Worm (Caenorhabditis elegans): Measurements from ENCODE around the gene efr-3.

Gene efr-3

ce11 chrII:6348360-6348759, 27.4 kb upstream of the efr-3 start (continued):
- TF ChIP-seq madf-2 (tag; optimal IDR thresholded peaks at IDR 0.05): no peak
- no peak for TF ChIP-seq elt-2 (tag; optimal IDR thresholded peaks at IDR 0.05)
- TF ChIP-seq pqm-1 (tag; optimal IDR thresholded peaks at IDR 0.05): peak; percentile 34
- no peak for TF ChIP-seq sox-2 (GFP tag; IDR thresholded peaks at IDR 0.05)
- no peak for TF ChIP-seq gmeb-2 (tag; optimal IDR thresholded peaks at IDR 0.05)
- TF ChIP-seq zip-5 (tag; optimal IDR thresholded peaks at IDR 0.05): no peak
- peak; percentile 71 for TF ChIP-seq tbx-2 (tag; optimal IDR thresholded peaks at IDR 0.05)
- TF ChIP-seq tbx-7 (tag; optimal IDR thresholded peaks at IDR 0.05): no peak
- TF ChIP-seq hlh-15 (tag; optimal IDR thresholded peaks at IDR 0.05): no peak
- no peak for TF ChIP-seq ahr-1 (tag; optimal IDR thresholded peaks at IDR 0.05)
- peak; percentile 63 for TF ChIP-seq ceh-34 (tag; optimal IDR thresholded peaks at IDR 0.05)
- peak; percentile 74 for TF ChIP-seq ref-2 (tag; optimal IDR thresholded peaks at IDR 0.05)
- peak; percentile 36 for TF ChIP-seq hlh-8 (tag; optimal IDR thresholded peaks at IDR 0.05)
- peak; percentile 99 for TF ChIP-seq hlh-30 (tag; optimal IDR thresholded peaks at IDR 0.05; ENCODE audit: insufficient read depth)
- no peak for TF ChIP-seq ceh-19 (GFP tag; optimal IDR thresholded peaks at IDR 0.05)
- TF ChIP-seq dve-1 (tag; optimal IDR thresholded peaks at IDR 0.05): peak; percentile 42
- no peak for TF ChIP-seq sdc-2 (tag; optimal IDR thresholded peaks at IDR 0.05)
- TF ChIP-seq K02D7.2 (tag; optimal IDR thresholded peaks at IDR 0.05): no peak

- peak; percentile 89 for TF ChIP-seq hlh-30 (tag; optimal IDR thresholded peaks at IDR 0.05; ENCODE audit: insufficient read depth)
- no peak for TF ChIP-seq F13H6.1 (tag; optimal IDR thresholded peaks at IDR 0.05)
- peak; percentile 39 for TF ChIP-seq nfya-1 (tag; optimal IDR thresholded peaks at IDR 0.05)
- no peak for TF ChIP-seq ceh-14 (tag; optimal IDR thresholded peaks at IDR 0.05)
- TF ChIP-seq C38D4.7 (GFP tag; optimal IDR thresholded peaks at IDR 0.05): no peak
- TF ChIP-seq dve-1 (tag; optimal IDR thresholded peaks at IDR 0.05): no peak
- TF ChIP-seq ceh-18 (tag; optimal IDR thresholded peaks at IDR 0.05): peak; percentile 24
- TF ChIP-seq pax-1 (tag; optimal IDR thresholded peaks at IDR 0.05): peak; percentile 33
- TF ChIP-seq madf-2 (tag; optimal IDR thresholded peaks at IDR 0.05): peak; percentile 43
- 0 out of 2 replicates have a peak, but pooled peaks have one; percentile 31 for TF ChIP-seq unc-3 (GFP tag; conservative IDR thresholded peaks at IDR 0.05)
- no peak for TF ChIP-seq unc-3 (tag; optimal IDR thresholded peaks at IDR 0.05)
- no peak for TF ChIP-seq Y22D7AL.16 (tag; optimal IDR thresholded peaks at IDR 0.05)
- no peak for TF ChIP-seq ama-1 (optimal IDR thresholded peaks at IDR 0.05)
- TF ChIP-seq unc-55 (GFP tag; optimal IDR thresholded peaks at IDR 0.05): peak; percentile 2
- peak; percentile 24 for TF ChIP-seq ceh-31 (tag; optimal IDR thresholded peaks at IDR 0.05)
- no peak for TF ChIP-seq elt-4 (tag; optimal IDR thresholded peaks at IDR 0.05)
- TF ChIP-seq hlh-15 (tag; optimal IDR thresholded peaks at IDR 0.05): no peak
- no peak for TF ChIP-seq pag-3 (tag; optimal IDR thresholded peaks at IDR 0.05; ENCODE audit: borderline replicate concordance)
- peak; percentile 43 for TF ChIP-seq tbx-2 (tag; optimal IDR thresholded peaks at IDR 0.05)
- TF ChIP-seq ceh-19 (GFP tag; optimal IDR thresholded peaks at IDR 0.05): no peak
- no peak for TF ChIP-seq ceh-45 (GFP tag; IDR thresholded peaks at IDR 0.05)
- TF ChIP-seq ceh-48 (tag; optimal IDR thresholded peaks at IDR 0.05): peak; percentile 95
- TF ChIP-seq sdc-2 (tag; optimal IDR thresholded peaks at IDR 0.05): no peak
- TF ChIP-seq npax-4 (tag; optimal IDR thresholded peaks at IDR 0.05): no peak
Observed at ce11 chrII:6347341-6348118, 26.6 kb upstream of the efr-3 start, which contains the start of gene lgg-1. Gene lgg-1, minus strand, starts transcription at chrII:6347719.

- TF ChIP-seq elt-4 (tag; optimal IDR thresholded peaks at IDR 0.05): no peak
- peak; percentile 77 for TF ChIP-seq ama-1 (optimal IDR thresholded peaks at IDR 0.05)
Observed at ce11 chrII:6346551-6347079, 25.7 kb upstream of the efr-3 start.
